Fruit fly (Drosophila melanogaster) whole organism, wandering third instar larva: Measurements from ENCODE around the gene TwdlB.
A peak's percentile ranks its signal among the peaks of the same experiment; 100 is the strongest.

Source experiments
- Abd-B ChIP-seq: fragments of >200 bp; optimal IDR thresholded peaks from 2 replicates; lab custom pipeline; 2017; ENCODE audit warnings: missing biosample characterization, missing genetic modification characterization
- CG32264 ChIP-seq: fragments of 200-800 bp; sonication (Bioruptor generic); optimal IDR thresholded peaks from 2 replicates; lab custom pipeline; 2016; ENCODE audit warnings: missing biosample characterization, missing genetic modification characterization
- CG9705 ChIP-seq: fragments of 200-800 bp; sonication (Bioruptor generic); optimal IDR thresholded peaks from 2 replicates; lab custom pipeline; 2018; ENCODE audit warnings: missing biosample characterization, mild to moderate bottlenecking, missing genetic modification characterization
- CrebA ChIP-seq: fragments of 200-800 bp; sonication (Bioruptor generic); optimal IDR thresholded peaks from 2 replicates; lab custom pipeline; 2016; ENCODE audit warnings: missing biosample characterization, mild to moderate bottlenecking, missing genetic modification characterization, borderline replicate concordance
- Dfd ChIP-seq: fragments of >200 bp; optimal IDR thresholded peaks from 2 replicates; lab custom pipeline; 2017; ENCODE audit warnings: missing biosample characterization, missing genetic modification characterization
- HLH106 ChIP-seq: fragments of 200-800 bp; optimal IDR thresholded peaks from 3 replicates; lab custom pipeline; 2019; ENCODE audit warnings: missing biosample characterization, mild to moderate bottlenecking, missing genetic modification characterization, moderate library complexity
- Hnf4 ChIP-seq: fragments of 200-800 bp; sonication (Bioruptor generic); optimal IDR thresholded peaks from 2 replicates; lab custom pipeline; 2016; ENCODE audit warnings: missing biosample characterization, mild to moderate bottlenecking, missing genetic modification characterization
- Hr83 ChIP-seq: fragments of 200-300 bp; sonication (Bioruptor generic); optimal IDR thresholded peaks from 2 replicates; lab custom pipeline; 2016; ENCODE audit warnings: missing biosample characterization, mild to moderate bottlenecking, missing genetic modification characterization, moderate library complexity; ENCODE audit not compliant: poor library complexity, severe bottlenecking
- Myc ChIP-seq: fragments of >200 bp; optimal IDR thresholded peaks from 2 replicates; lab custom pipeline; 2017
- N ChIP-seq: fragments of >200 bp; optimal IDR thresholded peaks from 2 replicates; lab custom pipeline; 2018; ENCODE audit warnings: missing biosample characterization, missing external identifiers, missing genetic modification characterization
- OdsH ChIP-seq: fragments of 200-800 bp; sonication (Bioruptor generic); optimal IDR thresholded peaks from 2 replicates; lab custom pipeline; 2016; ENCODE audit warnings: missing biosample characterization, mild to moderate bottlenecking, missing genetic modification characterization
- Rel ChIP-seq, 2 experiments: fragments of 200-800 bp; sonication (Bioruptor generic) in 1 of 2; optimal IDR thresholded peaks; 2 replicates in 1 of 2; 3 replicates in 1 of 2; lab custom pipeline; 2016 to 2019; ENCODE audit warnings: mild to moderate bottlenecking in 2 of 2, missing biosample characterization in 2 of 2, missing genetic modification characterization in 2 of 2, moderate library complexity in 1 of 2
- Vsx2 ChIP-seq: fragments of 200-300, 225-300 bp; sonication (Bioruptor generic); optimal IDR thresholded peaks from 2 replicates; lab custom pipeline; 2018; ENCODE audit warnings: missing biosample characterization, missing genetic modification characterization; ENCODE audit not compliant: partially characterized antibody
- br ChIP-seq: fragments of 200-800 bp; sonication (Bioruptor generic); optimal IDR thresholded peaks from 2 replicates; lab custom pipeline; 2016; ENCODE audit warnings: missing biosample characterization, missing genetic modification characterization
- dmrt93B ChIP-seq: fragments of 200-800 bp; sonication (Bioruptor generic); optimal IDR thresholded peaks from 2 replicates; lab custom pipeline; 2018; ENCODE audit warnings: missing biosample characterization, mild to moderate bottlenecking, missing genetic modification characterization
- dsf ChIP-seq: sonication (Bioruptor generic); optimal IDR thresholded peaks from 2 replicates; lab custom pipeline; 2016; ENCODE audit warnings: missing biosample characterization, missing genetic modification characterization, borderline replicate concordance
- ey ChIP-seq: fragments of 200-800 bp; sonication (Bioruptor generic); optimal IDR thresholded peaks from 2 replicates; lab custom pipeline; 2016; ENCODE audit warnings: missing biosample characterization, missing genetic modification characterization
- foxo ChIP-seq, 2 experiments: fragments of 200-800 bp; sonication (Bioruptor generic); optimal IDR thresholded peaks; 2 replicates in 1 of 2; 3 replicates in 1 of 2; lab custom pipeline; 2016 to 2017; ENCODE audit warnings: missing biosample characterization in 2 of 2, missing genetic modification characterization in 2 of 2
- fru ChIP-seq: fragments of 200-800 bp; sonication (Bioruptor generic); optimal IDR thresholded peaks from 3 replicates; lab custom pipeline; 2016; ENCODE audit warnings: missing biosample characterization, mild to moderate bottlenecking, missing genetic modification characterization
- h ChIP-seq: fragments of 200-800 bp; sonication (Bioruptor generic); optimal IDR thresholded peaks from 3 replicates; lab custom pipeline; 2016; ENCODE audit warnings: missing biosample characterization, mild to moderate bottlenecking, missing genetic modification characterization
- jim ChIP-seq: fragments of 175-275, 200-325 bp; sonication (Bioruptor generic); optimal IDR thresholded peaks from 2 replicates; lab custom pipeline; 2016; ENCODE audit warnings: missing biosample characterization, mild to moderate bottlenecking, missing genetic modification characterization
- lola ChIP-seq: fragments of >200 bp; optimal IDR thresholded peaks from 2 replicates; lab custom pipeline; 2017; ENCODE audit warnings: missing biosample characterization, missing genetic modification characterization
- psq ChIP-seq: fragments of 200-800 bp; sonication (Bioruptor generic); optimal IDR thresholded peaks from 3 replicates; lab custom pipeline; 2017; ENCODE audit warnings: missing biosample characterization, mild to moderate bottlenecking, missing genetic modification characterization, moderate library complexity
- rgr ChIP-seq: fragments of 200-800 bp; sonication (Bioruptor generic); optimal IDR thresholded peaks from 3 replicates; lab custom pipeline; 2016; ENCODE audit warnings: missing biosample characterization, mild to moderate bottlenecking, missing genetic modification characterization
- sv ChIP-seq: fragments of 200-800 bp; sonication (Bioruptor generic); optimal IDR thresholded peaks from 3 replicates; lab custom pipeline; 2016; ENCODE audit warnings: missing biosample characterization, missing genetic modification characterization
- tai ChIP-seq: sonication (Bioruptor generic); optimal IDR thresholded peaks from 2 replicates; lab custom pipeline; 2016; ENCODE audit warnings: missing biosample characterization, missing genetic modification characterization
- usp ChIP-seq: fragments of >200 bp; optimal IDR thresholded peaks from 2 replicates; lab custom pipeline; 2017; ENCODE audit warnings: missing biosample characterization, missing genetic modification characterization
- woc ChIP-seq: sonication (Bioruptor generic); optimal IDR thresholded peaks from 2 replicates; lab custom pipeline; 2016; ENCODE audit warnings: missing biosample characterization, mild to moderate bottlenecking, missing genetic modification characterization

Gene TwdlB

dm6 chr3R:26623493-26623956 is at the start of gene TwdlB:
TSS of gene TwdlB (minus strand) at chr3R:26623543.
- TF ChIP-seq rgr (GFP tag; lab: Kevin White, UChicago) = no peak
- no peak for TF ChIP-seq Hr83 (GFP tag; lab: Kevin White, UChicago)
- TF ChIP-seq lola (GFP tag; lab: Kevin White, UChicago) = no peak
- no peak for TF ChIP-seq Vsx2
- TF ChIP-seq Abd-B = no peak

- TF ChIP-seq HLH106 (no peak), Abd-B (no peak), fru (no peak)
These were observed 48.3 kb upstream of the TwdlB start for dm6 chr3R:26671525-26672132.

- TF ChIP-seq CG32264 (GFP tag; lab: Kevin White, UChicago) = no peak
- no peak for TF ChIP-seq N
- no peak for TF ChIP-seq tai (GFP tag; lab: Kevin White, UChicago)
- no peak for TF ChIP-seq dmrt93B (GFP tag; lab: Kevin White, UChicago)
- TF ChIP-seq ey (GFP tag; lab: Kevin White, UChicago) = no peak
- TF ChIP-seq HLH106 = no peak
- TF ChIP-seq CG9705 (GFP tag; lab: Kevin White, UChicago) = no peak
- no peak for TF ChIP-seq Dfd (GFP tag; lab: Kevin White, UChicago)
- TF ChIP-seq, all 38 proteins: peak for 0
These were observed 46.9 kb upstream of the TwdlB start for dm6 chr3R:26670277-26670676.

- no peak for TF ChIP-seq tai (GFP tag; lab: Kevin White, UChicago)
- TF ChIP-seq Vsx2 = no peak
- no peak for TF ChIP-seq rgr (GFP tag; lab: Kevin White, UChicago)
- TF ChIP-seq sv (GFP tag; lab: Kevin White, UChicago) = no peak
- TF ChIP-seq Hnf4 (GFP tag; lab: Kevin White, UChicago) = no peak
- no peak for TF ChIP-seq CG32264 (GFP tag; lab: Kevin White, UChicago)
- TF ChIP-seq OdsH (GFP tag; lab: Kevin White, UChicago) = no peak
- TF ChIP-seq psq (GFP tag; lab: Kevin White, UChicago) = no peak
- no peak for TF ChIP-seq CrebA
- no peak for TF ChIP-seq woc (GFP tag; lab: Kevin White, UChicago)
- TF ChIP-seq ey (GFP tag; lab: Kevin White, UChicago) = no peak
- TF ChIP-seq foxo (GFP tag; optimal IDR thresholded peaks at IDR 0.05; lab: Kevin White, UChicago) = no peak
- TF ChIP-seq dmrt93B (GFP tag; lab: Kevin White, UChicago) = no peak
- no peak for TF ChIP-seq fru
- no peak for TF ChIP-seq Abd-B
- no peak for TF ChIP-seq h (GFP tag; lab: Kevin White, UChicago)
- TF ChIP-seq jim (GFP tag; lab: Kevin White, UChicago) = no peak
- TF ChIP-seq CG9705 (GFP tag; lab: Kevin White, UChicago) = no peak
These were observed 32.8 kb upstream of the TwdlB start, which contains the start of gene Tb for dm6 chr3R:26656140-26656539. TSS of gene Tb (plus strand) at chr3R:26656440.

dm6 chr3R:26655416-26655945 is 32.1 kb upstream of the TwdlB start:
- peak; percentile 44 for TF ChIP-seq Myc (lab: Kevin White, UChicago)
- no peak for TF ChIP-seq sv (GFP tag; lab: Kevin White, UChicago)
- no peak for TF ChIP-seq CrebA
- TF ChIP-seq dsf = no peak
- TF ChIP-seq Rel (GFP tag; optimal IDR thresholded peaks at IDR 0.05; lab: Kevin White, UChicago) = no peak
- TF ChIP-seq Rel (tag; optimal IDR thresholded peaks at IDR 0.05; lab: Kevin White, UChicago) = no peak
- TF ChIP-seq Abd-B = no peak
- TF ChIP-seq br = no peak

- TF ChIP-seq foxo (GFP tag; optimal IDR thresholded peaks at IDR 0.05; lab: Kevin White, UChicago) (peak in 1 of 2 experiments; percentile 12), usp (no peak), sv (GFP tag; lab: Kevin White, UChicago) (peak; percentile 26), br (no peak)
These were observed 31.3 kb upstream of the TwdlB start for dm6 chr3R:26654594-26654993.
